Worm (Caenorhabditis elegans): ENCODE data around the gene acs-19.

ce11 chrIII:3831381-3831780, 32.9 kb upstream of the acs-19 start, which contains the start of gene C36A4.10:
- no peak for TF ChIP-seq ztf-29 (GFP tag; IDR thresholded peaks at IDR 0.05)
- TF ChIP-seq T22C8.4 (GFP tag; IDR thresholded peaks at IDR 0.05): no peak
- TF ChIP-seq klf-2 (GFP tag; conservative IDR thresholded peaks at IDR 0.05): no peak
- no peak for TF ChIP-seq cog-1 (tag; optimal IDR thresholded peaks at IDR 0.05)
- TF ChIP-seq flt-1 (GFP tag; IDR thresholded peaks at IDR 0.05): no peak
- TF ChIP-seq med-1 (GFP tag; optimal IDR thresholded peaks at IDR 0.05; ENCODE audit: insufficient read depth): no peak
- TF ChIP-seq ref-1 (GFP tag; conservative IDR thresholded peaks at IDR 0.05): no peak
- TF ChIP-seq tab-1 (GFP tag; IDR thresholded peaks at IDR 0.05): no peak
